Worm (Caenorhabditis elegans): ENCODE data around the gene nhr-37.

DNA sequence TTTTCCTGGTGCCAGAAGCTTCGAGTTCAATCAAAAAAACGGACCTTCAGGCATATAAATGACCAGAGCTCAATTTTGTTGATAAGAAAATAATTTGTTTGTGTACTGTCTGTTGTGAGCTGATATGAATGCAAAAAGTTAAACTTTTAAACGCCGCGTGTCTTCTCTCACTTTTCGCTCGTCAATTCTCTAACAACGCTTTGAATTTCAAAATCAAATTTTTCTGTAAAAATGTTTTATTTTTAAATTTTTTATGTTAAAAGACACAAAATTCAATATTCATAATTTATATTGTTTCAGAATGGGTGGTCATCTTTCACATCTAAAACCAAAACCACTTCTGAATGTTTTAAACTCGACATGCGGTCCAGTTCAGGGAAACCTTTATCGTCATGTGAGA is 52.0 kb downstream of the nhr-37 start, which contains the start of gene cest-31:
- TF ChIP-seq F10B5.3 (tag; optimal IDR thresholded peaks at IDR 0.05) (no peak), egl-27 (tag; optimal IDR thresholded peaks at IDR 0.05) (no peak), nhr-237 (tag; optimal IDR thresholded peaks at IDR 0.05) (no peak)

All from whole organism, L4 larva.